Worm (Caenorhabditis elegans) whole organism, L4 larva: Measurements from ENCODE around the gene chil-17.

ENCODE experiments used
- D1046.2 ChIP-seq: fragments of 200-800 bp; sonication (Bioruptor generic); IDR thresholded peaks from 2 replicates; pipeline ENCODE4 v1.3.6; 2022; ENCODE audit warnings: missing genetic modification characterization, missing compliant biosample characterization
- F26F4.8 ChIP-seq: fragments of 200-800 bp; sonication (Bioruptor generic); conservative IDR thresholded peaks from 2 replicates; pipeline ENCODE4 v1.3.6; 2022; ENCODE audit warnings: missing genetic modification characterization, missing compliant biosample characterization
- F37D6.2 ChIP-seq: sonication (generic microtip); optimal IDR thresholded peaks from 2 replicates; lab custom pipeline; 2016; ENCODE audit warnings: mild to moderate bottlenecking, missing genetic modification characterization, missing compliant biosample characterization
- R02D3.7 ChIP-seq: fragments of 150-350 bp; sonication (generic microtip); optimal IDR thresholded peaks from 3 replicates; lab custom pipeline; 2014; ENCODE audit warnings: missing biosample characterization, missing genetic modification characterization
- T20F7.1 ChIP-seq: fragments of 200-800 bp; sonication (Bioruptor generic); optimal IDR thresholded peaks from 2 replicates; lab custom pipeline; 2018; ENCODE audit warnings: mild to moderate bottlenecking, missing genetic modification characterization, missing compliant biosample characterization
- Y48G9A.11 ChIP-seq: fragments of 200-800 bp; sonication (Bioruptor generic); IDR thresholded peaks from 2 replicates; pipeline ENCODE4 v1.3.6; 2022; ENCODE audit warnings: missing genetic modification reagents, missing genetic modification characterization, missing compliant biosample characterization
- Y5F2A.4 ChIP-seq: fragments of 200-800 bp; sonication (Bioruptor generic); optimal IDR thresholded peaks from 2 replicates; lab custom pipeline; 2018; ENCODE audit warnings: mild to moderate bottlenecking, missing genetic modification characterization, missing compliant biosample characterization
- ZK546.5 ChIP-seq, 2 experiments: sonication (generic microtip); optimal IDR thresholded peaks; 2 replicates each; lab custom pipeline; 2017; ENCODE audit warnings: missing biosample characterization in 2 of 2, missing genetic modification characterization in 2 of 2
- aha-1 ChIP-seq: fragments of 150-350 bp; peaks from one replicate; lab custom pipeline; 2014; ENCODE audit warnings: missing biosample characterization, missing genetic modification characterization
- ama-1 ChIP-seq: fragments of 150-350 bp; optimal IDR thresholded peaks from 2 replicates; lab custom pipeline; 2014; ENCODE audit warnings: inconsistent platforms, mixed read lengths
- arid-1 ChIP-seq: fragments of 200-800 bp; sonication (Bioruptor generic); conservative IDR thresholded peaks from 2 replicates; pipeline ENCODE4 v1.3.6; 2022; ENCODE audit warnings: missing genetic modification reagents, missing genetic modification characterization, missing compliant biosample characterization
- attf-4 ChIP-seq: sonication (generic microtip); optimal IDR thresholded peaks from 3 replicates; lab custom pipeline; 2017; ENCODE audit warnings: missing biosample characterization, missing genetic modification characterization
- ceh-82 ChIP-seq: sonication (generic microtip); optimal IDR thresholded peaks from 2 replicates; lab custom pipeline; 2017; ENCODE audit warnings: missing biosample characterization, missing genetic modification characterization
- daf-19 ChIP-seq: fragments of 200-800 bp; sonication (Bioruptor generic); conservative IDR thresholded peaks from 2 replicates; pipeline ENCODE4 v1.3.6; 2022; ENCODE audit warnings: missing genetic modification characterization, missing compliant biosample characterization
- dmd-6 ChIP-seq: fragments of 200-800 bp; sonication (Bioruptor generic); IDR thresholded peaks from 2 replicates; pipeline ENCODE4 v1.3.6; 2022; ENCODE audit warnings: missing genetic modification reagents, missing genetic modification characterization, missing compliant biosample characterization
- dmd-8 ChIP-seq: fragments of 200-800 bp; sonication (Bioruptor generic); IDR thresholded peaks from 2 replicates; pipeline ENCODE4 v1.3.6; 2022; ENCODE audit warnings: missing genetic modification characterization, missing compliant biosample characterization
- dve-1 ChIP-seq: sonication (generic microtip); optimal IDR thresholded peaks from 2 replicates; lab custom pipeline; 2017; ENCODE audit warnings: antibody characterized with exemption, mild to moderate bottlenecking, missing genetic modification characterization, missing compliant biosample characterization; ENCODE audit not compliant: insufficient read depth
- egl-27 ChIP-seq: sonication (generic microtip); optimal IDR thresholded peaks from 3 replicates; lab custom pipeline; 2017; ENCODE audit warnings: missing biosample characterization, missing genetic modification reagents, missing genetic modification characterization
- fos-1 ChIP-seq: fragments of 150-350 bp; optimal IDR thresholded peaks from 2 replicates; lab custom pipeline; 2014; ENCODE audit warnings: missing biosample characterization, missing genetic modification characterization
- gei-8 ChIP-seq: fragments of 200-800 bp; sonication (Bioruptor generic); optimal IDR thresholded peaks from 2 replicates; lab custom pipeline; 2018; ENCODE audit warnings: mild to moderate bottlenecking, missing genetic modification characterization, missing compliant biosample characterization
- hlh-11 ChIP-seq: fragments of 200-800 bp; sonication (Bioruptor generic); optimal IDR thresholded peaks from 2 replicates; lab custom pipeline; 2018; ENCODE audit warnings: mild to moderate bottlenecking, missing genetic modification characterization, missing compliant biosample characterization
- jun-1 ChIP-seq: fragments of 150-350 bp; optimal IDR thresholded peaks from 2 replicates; lab custom pipeline; 2014; ENCODE audit warnings: missing biosample characterization, missing genetic modification reagents, missing genetic modification characterization
- lim-7 ChIP-seq: fragments of 200-800 bp; sonication (Bioruptor generic); IDR thresholded peaks from 2 replicates; pipeline ENCODE4 v1.3.6; 2022; ENCODE audit warnings: missing genetic modification characterization, missing compliant biosample characterization
- lin-1 ChIP-seq: fragments of 200-800 bp; sonication (Bioruptor generic); IDR thresholded peaks from 2 replicates; pipeline ENCODE4 v1.3.6; 2022; ENCODE audit warnings: missing genetic modification reagents, missing genetic modification characterization, missing compliant biosample characterization
- lin-29 ChIP-seq: fragments of 200-800 bp; sonication (Bioruptor generic); IDR thresholded peaks from 2 replicates; pipeline ENCODE4 v1.3.6; 2022; ENCODE audit warnings: missing genetic modification reagents, missing genetic modification characterization, missing compliant biosample characterization
- lir-3 ChIP-seq: sonication (generic microtip); optimal IDR thresholded peaks from 2 replicates; lab custom pipeline; 2016; ENCODE audit warnings: mild to moderate bottlenecking, missing genetic modification characterization, missing compliant biosample characterization
- lsy-2 ChIP-seq, 2 experiments: fragments of 150-350 bp in 1 of 2; sonication (generic microtip) in 1 of 2; optimal IDR thresholded peaks; 2 replicates each; lab custom pipeline; 2014 to 2017; ENCODE audit warnings: missing biosample characterization in 2 of 2, missing genetic modification characterization in 2 of 2
- mdl-1 ChIP-seq, 2 experiments: fragments of 150-350 bp in 1 of 2; sonication (generic microtip) in 1 of 2; optimal IDR thresholded peaks; 2 replicates each; lab custom pipeline; 2014 to 2017; ENCODE audit warnings: missing biosample characterization in 2 of 2, missing genetic modification characterization in 2 of 2
- mes-2 ChIP-seq: sonication (generic microtip); optimal IDR thresholded peaks from 2 replicates; lab custom pipeline; 2016; ENCODE audit warnings: missing genotype, mild to moderate bottlenecking, missing genetic modification characterization, missing compliant biosample characterization; ENCODE audit not compliant: poor library complexity, severe bottlenecking
- mxl-2 ChIP-seq: fragments of 200-800 bp; sonication (Bioruptor generic); conservative IDR thresholded peaks from 2 replicates; pipeline ENCODE4 v1.3.6; 2022; ENCODE audit warnings: missing genetic modification reagents, missing genetic modification characterization, missing compliant biosample characterization
- nhr-10 ChIP-seq: fragments of 150-350 bp; optimal IDR thresholded peaks from 2 replicates; lab custom pipeline; 2014; ENCODE audit warnings: missing biosample characterization, missing genetic modification characterization
- nhr-11 ChIP-seq: fragments of 150-350 bp; optimal IDR thresholded peaks from 2 replicates; lab custom pipeline; 2014; ENCODE audit warnings: missing biosample characterization, missing genetic modification characterization
- nhr-111 ChIP-seq: fragments of 200-800 bp; sonication (Bioruptor generic); optimal IDR thresholded peaks from 2 replicates; lab custom pipeline; 2018; ENCODE audit warnings: mild to moderate bottlenecking, missing genetic modification characterization, missing compliant biosample characterization
- nhr-25 ChIP-seq: sonication (generic microtip); optimal IDR thresholded peaks from 2 replicates; lab custom pipeline; 2017; ENCODE audit warnings: missing genetic modification characterization, mild to moderate bottlenecking, missing compliant biosample characterization, antibody characterized with exemption, moderate library complexity, borderline replicate concordance; ENCODE audit not compliant: insufficient read depth
- nhr-48 ChIP-seq: sonication (generic microtip); optimal IDR thresholded peaks from 2 replicates; lab custom pipeline; 2016; ENCODE audit warnings: mild to moderate bottlenecking, missing genetic modification characterization, missing compliant biosample characterization
- nhr-76 ChIP-seq: fragments of 150-350 bp; optimal IDR thresholded peaks from 2 replicates; lab custom pipeline; 2014; ENCODE audit warnings: missing biosample characterization, missing genetic modification characterization
- nhr-77 ChIP-seq: fragments of 150-350 bp; optimal IDR thresholded peaks from 2 replicates; lab custom pipeline; 2014; ENCODE audit warnings: missing biosample characterization, missing genetic modification characterization
- pha-4 ChIP-seq, 2 experiments: fragments of 150-350 bp in 1 of 2; fragments of 200-800 bp in 1 of 2; sonication (Bioruptor generic) in 1 of 2; IDR thresholded peaks in 1 of 2; optimal IDR thresholded peaks in 1 of 2; 2 replicates each; pipeline versions ENCODE4 v1.3.6 to Lab custom; 2014 to 2022; ENCODE audit warnings: missing genetic modification characterization in 2 of 2, missing genetic modification reagents in 2 of 2, missing biosample characterization in 1 of 2, missing compliant biosample characterization in 1 of 2
- pqm-1 ChIP-seq: sonication (generic microtip); optimal IDR thresholded peaks from 2 replicates; lab custom pipeline; 2017; ENCODE audit warnings: missing biosample characterization, missing genetic modification characterization
- rbr-2 ChIP-seq: sonication (generic microtip); optimal IDR thresholded peaks from 2 replicates; lab custom pipeline; 2016; ENCODE audit warnings: missing genotype, missing genetic modification characterization, missing compliant biosample characterization
- sdz-12 ChIP-seq: fragments of 200-800 bp; sonication (Bioruptor generic); optimal IDR thresholded peaks from 2 replicates; lab custom pipeline; 2018; ENCODE audit warnings: mild to moderate bottlenecking, missing genetic modification characterization, missing compliant biosample characterization
- set-16 ChIP-seq: fragments of 200-800 bp; sonication (Bioruptor generic); IDR thresholded peaks from 2 replicates; pipeline ENCODE4 v1.3.6; 2022; ENCODE audit warnings: missing genetic modification reagents, missing genetic modification characterization, missing compliant biosample characterization
- spr-1 ChIP-seq: sonication (generic microtip); optimal IDR thresholded peaks from 2 replicates; lab custom pipeline; 2016; ENCODE audit warnings: mild to moderate bottlenecking, missing genetic modification characterization, missing compliant biosample characterization
- tra-1 ChIP-seq: fragments of 200-800 bp; sonication (Bioruptor generic); IDR thresholded peaks from 2 replicates; pipeline ENCODE4 v1.3.6; 2022; ENCODE audit warnings: missing genetic modification reagents, missing genetic modification characterization, missing compliant biosample characterization
- unc-62 ChIP-seq, 3 experiments: fragments of 150-350 bp in 1 of 3; sonication (generic microtip); optimal IDR thresholded peaks in 2 of 3; peaks in 1 of 3; 1 replicate in 1 of 3; 2 replicates in 2 of 3; lab custom pipeline; 2014 to 2017; ENCODE audit warnings: missing biosample characterization in 3 of 3, missing genetic modification characterization in 3 of 3, missing genetic modification reagents in 3 of 3, missing genotype in 1 of 3
- zfp-2 ChIP-seq: sonication (generic microtip); optimal IDR thresholded peaks from 2 replicates; lab custom pipeline; 2016; ENCODE audit warnings: mild to moderate bottlenecking, missing genetic modification characterization, missing compliant biosample characterization
- zfp-3 ChIP-seq: fragments of 200-800 bp; sonication (Bioruptor generic); conservative IDR thresholded peaks from 2 replicates; pipeline ENCODE4 v1.3.6; 2022; ENCODE audit warnings: missing genetic modification reagents, missing genetic modification characterization, missing compliant biosample characterization
- zip-11 ChIP-seq: fragments of 200-800 bp; sonication (Bioruptor generic); IDR thresholded peaks from 2 replicates; pipeline ENCODE4 v1.3.6; 2022; ENCODE audit warnings: missing genetic modification characterization, missing compliant biosample characterization
- zip-2 ChIP-seq: fragments of 150-350 bp; optimal IDR thresholded peaks from 2 replicates; lab custom pipeline; 2014; ENCODE audit warnings: missing biosample characterization, missing genetic modification characterization
- ztf-7 ChIP-seq: fragments of 150-350 bp; optimal IDR thresholded peaks from 2 replicates; lab custom pipeline; 2014; ENCODE audit warnings: missing biosample characterization, missing genetic modification characterization

Gene chil-17

ce11 chrII:9487337-9487950 is 47.5 kb upstream of the chil-17 start, which contains the start of gene T19H5.4 (continued):
- TF ChIP-seq Y5F2A.4 (GFP tag; lab: Kevin White, UChicago) (no peak), rbr-2 (tag; lab: Kevin White, UChicago) (peak; percentile 40), tra-1 (GFP tag; lab: Robert Waterston, UW) (peak; percentile 46; the same call in 1 of the 2 replicates), mdl-1 (tag; optimal IDR thresholded peaks at IDR 0.05; lab: Kevin White, UChicago) (peak in 1 of 2 experiments; percentile 78), unc-62 (GFP tag; optimal IDR thresholded peaks at IDR 0.05 in 1 of 2; lab: Kevin White, UChicago) (peak in 1 of 2 experiments; percentile 74), unc-62 (tag; optimal IDR thresholded peaks at IDR 0.05; lab: Kevin White, UChicago) (no peak), ztf-7 (tag; lab: Kevin White, UChicago) (no peak), set-16 (peak; percentile 68), F26F4.8 (GFP tag; lab: Robert Waterston, UW) (no peak), nhr-111 (GFP tag; lab: Kevin White, UChicago) (no peak), T20F7.1 (GFP tag; lab: Kevin White, UChicago) (no peak), dmd-8 (no peak), fos-1 (no peak), D1046.2 (GFP tag; lab: Robert Waterston, UW) (no peak), nhr-10 (tag; lab: Kevin White, UChicago) (no peak), aha-1 (tag; lab: Kevin White, UChicago) (peak; percentile 79), nhr-77 (peak; percentile 12), R02D3.7 (tag; lab: Kevin White, UChicago) (no peak), F37D6.2 (tag; lab: Kevin White, UChicago) (no peak), ama-1 (lab: Kevin White, UChicago) (no peak), nhr-76 (tag; lab: Kevin White, UChicago) (no peak), zfp-3 (peak; percentile 44; the same call in 1 of the 2 replicates), zip-11 (no peak), nhr-25 (no peak), ceh-82 (tag; lab: Kevin White, UChicago) (no peak), lim-7 (peak; percentile 67; the same call in 1 of the 2 replicates), pqm-1 (tag; lab: Kevin White, UChicago) (peak; percentile 41), egl-27 (tag; lab: Kevin White, UChicago) (no peak), arid-1 (GFP tag; lab: Robert Waterston, UW) (no peak), pha-4 (GFP tag; IDR thresholded peaks at IDR 0.05; lab: Robert Waterston, UW) (0 out of 2 replicates have a peak, but pooled peaks have one; percentile 50), pha-4 (tag; optimal IDR thresholded peaks at IDR 0.05; lab: Kevin White, UChicago) (no peak), lsy-2 (tag; optimal IDR thresholded peaks at IDR 0.05; lab: Kevin White, UChicago) (peak in 1 of 2 experiments; percentile 3), jun-1 (tag; lab: Kevin White, UChicago) (no peak), attf-4 (tag; lab: Kevin White, UChicago) (no peak), gei-8 (GFP tag; lab: Kevin White, UChicago) (peak; percentile 42), daf-19 (GFP tag; lab: Robert Waterston, UW) (no peak), Y48G9A.11 (no peak), nhr-48 (tag; lab: Kevin White, UChicago) (peak; percentile 76), lin-29 (no peak), mes-2 (tag; lab: Kevin White, UChicago) (peak; percentile 48), hlh-11 (tag; lab: Kevin White, UChicago) (peak; percentile 96), zfp-2 (tag; lab: Kevin White, UChicago) (no peak), dmd-6 (GFP tag; lab: Robert Waterston, UW) (peak; percentile 96), mxl-2 (GFP tag; lab: Robert Waterston, UW) (no peak), zip-2 (tag; lab: Kevin White, UChicago) (no peak), sdz-12 (no peak), lir-3 (no peak), lin-1 (GFP tag; lab: Robert Waterston, UW) (peak; percentile 64; the same call in 1 of the 2 replicates), nhr-11 (tag; lab: Kevin White, UChicago) (peak; percentile 48), dve-1 (tag; lab: Kevin White, UChicago) (peak; percentile 79), ZK546.5 (tag; optimal IDR thresholded peaks at IDR 0.05; lab: Kevin White, UChicago) (no peak), spr-1 (tag; lab: Kevin White, UChicago) (no peak)
